ENCODE assay signal across 1 fruit fly cellular context in the genomic region with DNA sequence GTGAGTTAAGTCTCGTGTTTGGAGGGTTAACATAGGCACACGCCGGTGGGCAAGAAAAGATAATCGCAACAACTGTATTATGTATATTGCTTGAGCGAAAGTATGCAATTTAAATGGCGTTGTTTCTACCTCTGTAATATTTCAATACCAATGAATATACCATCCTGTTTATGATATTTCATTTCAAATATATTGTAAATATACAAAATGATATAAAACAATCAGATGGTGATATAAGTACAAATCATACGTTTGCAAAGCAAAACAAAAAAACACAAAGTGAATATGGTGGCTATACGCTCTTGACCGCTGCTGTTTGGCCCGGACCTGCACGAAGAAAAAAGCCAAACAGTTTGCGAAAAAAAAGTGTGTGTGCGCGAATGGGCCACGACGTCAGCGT.
TF ChIP-seq lines count a peak whose summit lies in the region.

No protein-coding gene starts in this region.

TF ChIP-seq in whole organism, embryonic, 481 proteins besides CTCF, POLR2A, EP300 and RAD21 (continued from another document):
- TF ChIP-seq CG4854 (GFP tag; optimal IDR thresholded peaks at IDR 0.05; lab: Kevin White, UChicago), result peak; percentile 19
- no peak for TF ChIP-seq da (GFP tag; optimal IDR thresholded peaks at IDR 0.05; lab: Kevin White, UChicago)
- peak; percentile 29 for TF ChIP-seq CG18011 (GFP tag; optimal IDR thresholded peaks at IDR 0.05; lab: Kevin White, UChicago)
- peak; percentile 54; the same call in 1 of the 2 replicates for TF ChIP-seq CG14441 (GFP tag; IDR thresholded peaks at IDR 0.05; lab: Robert Waterston, UW)
- peak; percentile 46 for TF ChIP-seq Usf (GFP tag; optimal IDR thresholded peaks at IDR 0.05; lab: Kevin White, UChicago)
- TF ChIP-seq nmo (GFP tag; optimal IDR thresholded peaks at IDR 0.05; lab: Kevin White, UChicago), result peak; percentile 80
- TF ChIP-seq gsb-n (tag; optimal IDR thresholded peaks at IDR 0.05; lab: Kevin White, UChicago), result peak; percentile 2
- no peak for TF ChIP-seq Lhr (GFP tag; optimal IDR thresholded peaks at IDR 0.05; lab: Kevin White, UChicago)
- no peak for TF ChIP-seq CG31365 (tag; optimal IDR thresholded peaks at IDR 0.05; lab: Kevin White, UChicago)
- no peak for TF ChIP-seq Bdp1 (GFP tag; optimal IDR thresholded peaks at IDR 0.05; lab: Kevin White, UChicago)
- TF ChIP-seq CG7928 (GFP tag; optimal IDR thresholded peaks at IDR 0.05; lab: Kevin White, UChicago), result peak; percentile 11
- no peak for TF ChIP-seq Opbp (GFP tag; IDR thresholded peaks at IDR 0.05; lab: Robert Waterston, UW; ENCODE audit: partially characterized antibody)
- peak; percentile 55 for TF ChIP-seq az2 (GFP tag; optimal IDR thresholded peaks at IDR 0.05; lab: Kevin White, UChicago)
- TF ChIP-seq CG32767 (GFP tag; IDR thresholded peaks at IDR 0.05; lab: Robert Waterston, UW), result peak; percentile 71
- TF ChIP-seq mam (GFP tag; optimal IDR thresholded peaks at IDR 0.05; lab: Kevin White, UChicago), result peak; percentile 37
- no peak for TF ChIP-seq ftz-f1 (GFP tag; optimal IDR thresholded peaks at IDR 0.05; lab: Kevin White, UChicago)
- peak; percentile 74 for TF ChIP-seq CG13296 (GFP tag; optimal IDR thresholded peaks at IDR 0.05; lab: Kevin White, UChicago)
- TF ChIP-seq Camta (GFP tag; optimal IDR thresholded peaks at IDR 0.05; lab: Kevin White, UChicago), result peak; percentile 47
- peak; percentile 61 for TF ChIP-seq stc (GFP tag; IDR thresholded peaks at IDR 0.05; lab: Robert Waterston, UW)
- peak; percentile 65 for TF ChIP-seq Ptx1 (GFP tag; IDR thresholded peaks at IDR 0.05; lab: Robert Waterston, UW)
- TF ChIP-seq CG7839 (tag; optimal IDR thresholded peaks at IDR 0.05; lab: Kevin White, UChicago), result peak; percentile 85
- TF ChIP-seq prd (optimal IDR thresholded peaks at IDR 0.05; lab: Kevin White, UChicago), result no peak
- TF ChIP-seq prd (GFP tag; IDR thresholded peaks at IDR 0.05; lab: Robert Waterston, UW), result peak; percentile 65
- no peak for TF ChIP-seq wek (GFP tag; optimal IDR thresholded peaks at IDR 0.05; lab: Kevin White, UChicago)
- peak; percentile 22; the same call in 1 of the 2 replicates for TF ChIP-seq Nf-YA (GFP tag; IDR thresholded peaks at IDR 0.05; lab: Robert Waterston, UW)
- peak; percentile 34 for TF ChIP-seq zen (tag; optimal IDR thresholded peaks at IDR 0.05; lab: Kevin White, UChicago)
- peak; percentile 58 for TF ChIP-seq CG9817 (tag; optimal IDR thresholded peaks at IDR 0.05; lab: Kevin White, UChicago)
- TF ChIP-seq CG1233 (GFP tag; optimal IDR thresholded peaks at IDR 0.05; lab: Kevin White, UChicago), result peak; percentile 54
- TF ChIP-seq YL-1 (GFP tag; optimal IDR thresholded peaks at IDR 0.05; lab: Kevin White, UChicago), result peak; percentile 8
- no peak for TF ChIP-seq CG7786 (GFP tag; optimal IDR thresholded peaks at IDR 0.05; lab: Kevin White, UChicago)
- TF ChIP-seq otp (GFP tag; IDR thresholded peaks at IDR 0.05; lab: Robert Waterston, UW), result 0 out of 3 replicates have a peak, but pooled peaks have one; percentile 8
- no peak for TF ChIP-seq tll (GFP tag; optimal IDR thresholded peaks at IDR 0.05; lab: Kevin White, UChicago)
- TF ChIP-seq CG4360 (GFP tag; IDR thresholded peaks at IDR 0.05; lab: Robert Waterston, UW), result no peak
- TF ChIP-seq exex (tag; optimal IDR thresholded peaks at IDR 0.05; lab: Kevin White, UChicago), result peak; percentile 26
- peak; percentile 38 for TF ChIP-seq CG12104 (GFP tag; optimal IDR thresholded peaks at IDR 0.05; lab: Kevin White, UChicago)
- TF ChIP-seq PHDP (tag; optimal IDR thresholded peaks at IDR 0.05; lab: Kevin White, UChicago), result peak; percentile 80
- TF ChIP-seq B-H2 (GFP tag; optimal IDR thresholded peaks at IDR 0.05; lab: Kevin White, UChicago), result no peak
- peak; percentile 43 for TF ChIP-seq onecut (GFP tag; IDR thresholded peaks at IDR 0.05; lab: Robert Waterston, UW)
- peak; percentile 30 for TF ChIP-seq CG6683 (GFP tag; optimal IDR thresholded peaks at IDR 0.05; lab: Kevin White, UChicago)
- no peak for TF ChIP-seq CG32772 (GFP tag; IDR thresholded peaks at IDR 0.05; lab: Robert Waterston, UW)
- no peak for TF ChIP-seq cad (GFP tag; optimal IDR thresholded peaks at IDR 0.05; lab: Kevin White, UChicago)
- TF ChIP-seq CG2712 (tag; optimal IDR thresholded peaks at IDR 0.05; lab: Kevin White, UChicago), result peak; percentile 76
- no peak for TF ChIP-seq Bteb2 (GFP tag; optimal IDR thresholded peaks at IDR 0.05; lab: Kevin White, UChicago)
- TF ChIP-seq ara (GFP tag; IDR thresholded peaks at IDR 0.05; lab: Robert Waterston, UW), result no peak
- peak; percentile 66 for TF ChIP-seq CG10979 (tag; optimal IDR thresholded peaks at IDR 0.05; lab: Kevin White, UChicago)
- TF ChIP-seq B-H1 (GFP tag; IDR thresholded peaks at IDR 0.05; lab: Robert Waterston, UW), result peak; percentile 49; the same call in 2 of the 3 replicates
- no peak for TF ChIP-seq CG8944 (GFP tag; optimal IDR thresholded peaks at IDR 0.05; lab: Kevin White, UChicago)
- TF ChIP-seq grn (GFP tag; optimal IDR thresholded peaks at IDR 0.05; lab: Kevin White, UChicago), result no peak
- no peak for TF ChIP-seq CG33213 (GFP tag; optimal IDR thresholded peaks at IDR 0.05; lab: Kevin White, UChicago)
- TF ChIP-seq CG8765 (GFP tag; IDR thresholded peaks at IDR 0.05; lab: Robert Waterston, UW), result no peak
- TF ChIP-seq sna (GFP tag; IDR thresholded peaks at IDR 0.05; lab: Robert Waterston, UW; ENCODE audit: partially characterized antibody), result no peak
- TF ChIP-seq CG13287 (GFP tag; IDR thresholded peaks at IDR 0.05; lab: Robert Waterston, UW; ENCODE audit: partially characterized antibody), result no peak
- TF ChIP-seq fru (optimal IDR thresholded peaks at IDR 0.05; lab: Kevin White, UChicago), result no peak
- peak; percentile 51 for TF ChIP-seq CG10366 (GFP tag; IDR thresholded peaks at IDR 0.05; lab: Robert Waterston, UW)
- TF ChIP-seq Rx (GFP tag; IDR thresholded peaks at IDR 0.05; lab: Robert Waterston, UW), result 0 out of 2 replicates have a peak, but pooled peaks have one; percentile 4
- TF ChIP-seq cas (GFP tag; IDR thresholded peaks at IDR 0.05; lab: Robert Waterston, UW), result no peak
- peak; percentile 68 for TF ChIP-seq CG13775 (GFP tag; optimal IDR thresholded peaks at IDR 0.05; lab: Kevin White, UChicago)
- TF ChIP-seq CG10543 (GFP tag; optimal IDR thresholded peaks at IDR 0.05; lab: Kevin White, UChicago), result no peak
- peak; percentile 65 for TF ChIP-seq ase (GFP tag; IDR thresholded peaks at IDR 0.05; lab: Robert Waterston, UW)
- TF ChIP-seq Hr39 (optimal IDR thresholded peaks at IDR 0.05; lab: Kevin White, UChicago), result no peak
- no peak for TF ChIP-seq CG2129 (GFP tag; IDR thresholded peaks at IDR 0.05; lab: Robert Waterston, UW; ENCODE audit: partially characterized antibody)
- TF ChIP-seq BtbVII (GFP tag; optimal IDR thresholded peaks at IDR 0.05; lab: Kevin White, UChicago), result peak; percentile 79
- TF ChIP-seq CG7372 (GFP tag; IDR thresholded peaks at IDR 0.05; lab: Robert Waterston, UW), result peak; percentile 43; the same call in 1 of the 2 replicates
- no peak for TF ChIP-seq Lpt (GFP tag; optimal IDR thresholded peaks at IDR 0.05; lab: Kevin White, UChicago)
- TF ChIP-seq CG11504 (tag; optimal IDR thresholded peaks at IDR 0.05; lab: Kevin White, UChicago), result peak; percentile 83
- peak; percentile 70 for TF ChIP-seq CG10209 (GFP tag; optimal IDR thresholded peaks at IDR 0.05; lab: Kevin White, UChicago)
- TF ChIP-seq CG6765 (GFP tag; optimal IDR thresholded peaks at IDR 0.05; lab: Kevin White, UChicago), result peak; percentile 63
- no peak for TF ChIP-seq CG3838 (GFP tag; optimal IDR thresholded peaks at IDR 0.05; lab: Kevin White, UChicago)
- peak in 1 of 2 experiments; percentile 21 for TF ChIP-seq chif (GFP tag; optimal IDR thresholded peaks at IDR 0.05; lab: Kevin White, UChicago)
- TF ChIP-seq CG2120 (GFP tag; optimal IDR thresholded peaks at IDR 0.05; lab: Kevin White, UChicago), result peak; percentile 69
- TF ChIP-seq D (optimal IDR thresholded peaks at IDR 0.05; lab: Kevin White, UChicago), result no peak
- TF ChIP-seq D (GFP tag; optimal IDR thresholded peaks at IDR 0.05; lab: Kevin White, UChicago), result peak; percentile 59
- peak; percentile 1 for TF ChIP-seq nerfin-1 (tag; optimal IDR thresholded peaks at IDR 0.05; lab: Kevin White, UChicago)
- TF ChIP-seq gsb (GFP tag; IDR thresholded peaks at IDR 0.05; lab: Robert Waterston, UW), result 0 out of 2 replicates have a peak, but pooled peaks have one; percentile 27
- TF ChIP-seq nau (GFP tag; optimal IDR thresholded peaks at IDR 0.05; lab: Kevin White, UChicago), result peak; percentile 73
- no peak for TF ChIP-seq CG4282 (GFP tag; optimal IDR thresholded peaks at IDR 0.05; lab: Kevin White, UChicago)
- TF ChIP-seq rib (GFP tag; IDR thresholded peaks at IDR 0.05; lab: Robert Waterston, UW), result no peak
- TF ChIP-seq gfzf (GFP tag; optimal IDR thresholded peaks at IDR 0.05; lab: Kevin White, UChicago), result no peak
- no peak for TF ChIP-seq Sry-δ (GFP tag; optimal IDR thresholded peaks at IDR 0.05; lab: Kevin White, UChicago)
- TF ChIP-seq pnt (GFP tag; optimal IDR thresholded peaks at IDR 0.05; lab: Kevin White, UChicago), result no peak
- peak; percentile 47 for TF ChIP-seq Hsf (GFP tag; optimal IDR thresholded peaks at IDR 0.05; lab: Kevin White, UChicago)
- TF ChIP-seq disco-r (GFP tag; optimal IDR thresholded peaks at IDR 0.05; lab: Kevin White, UChicago), result no peak
- TF ChIP-seq CG5245 (GFP tag; optimal IDR thresholded peaks at IDR 0.05; lab: Kevin White, UChicago), result no peak
- peak; percentile 34; the same call in 1 of the 2 replicates for TF ChIP-seq sens-2 (GFP tag; IDR thresholded peaks at IDR 0.05; lab: Robert Waterston, UW)
- TF ChIP-seq row (GFP tag; IDR thresholded peaks at IDR 0.05; lab: Robert Waterston, UW), result peak; percentile 65; the same call in 2 of the 3 replicates
- peak; percentile 21 for TF ChIP-seq CG13123 (GFP tag; optimal IDR thresholded peaks at IDR 0.05; lab: Kevin White, UChicago)
- 0 out of 2 replicates have a peak, but pooled peaks have one; percentile 37 for TF ChIP-seq CG4404 (GFP tag; IDR thresholded peaks at IDR 0.05; lab: Robert Waterston, UW)
- TF ChIP-seq CG2116 (GFP tag; optimal IDR thresholded peaks at IDR 0.05; lab: Kevin White, UChicago), result no peak
- peak; percentile 54 for TF ChIP-seq vvl (GFP tag; IDR thresholded peaks at IDR 0.05; lab: Robert Waterston, UW)
- TF ChIP-seq CHES-1-like (GFP tag; optimal IDR thresholded peaks at IDR 0.05; lab: Kevin White, UChicago), result no peak
- peak; percentile 58 for TF ChIP-seq ranshi (GFP tag; IDR thresholded peaks at IDR 0.05; lab: Robert Waterston, UW)
- TF ChIP-seq gcm (GFP tag; optimal IDR thresholded peaks at IDR 0.05; lab: Kevin White, UChicago), result no peak
- no peak for TF ChIP-seq mld (GFP tag; IDR thresholded peaks at IDR 0.05; lab: Robert Waterston, UW; ENCODE audit: partially characterized antibody)
- TF ChIP-seq CG6254 (GFP tag; optimal IDR thresholded peaks at IDR 0.05; lab: Kevin White, UChicago), result no peak
- peak; percentile 36 for TF ChIP-seq CG30431 (GFP tag; optimal IDR thresholded peaks at IDR 0.05; lab: Kevin White, UChicago)
- TF ChIP-seq dpn (GFP tag; optimal IDR thresholded peaks at IDR 0.05; lab: Kevin White, UChicago), result peak; percentile 31 to 60
- peak; percentile 1 for TF ChIP-seq Vsx1 (GFP tag; optimal IDR thresholded peaks at IDR 0.05; lab: Kevin White, UChicago)
- TF ChIP-seq MTF-1 (GFP tag; optimal IDR thresholded peaks at IDR 0.05; lab: Kevin White, UChicago; ENCODE audit: borderline replicate concordance), result no peak
- TF ChIP-seq CG14860 (GFP tag; IDR thresholded peaks at IDR 0.05; lab: Robert Waterston, UW; ENCODE audit: partially characterized antibody), result no peak
- TF ChIP-seq corto (GFP tag; optimal IDR thresholded peaks at IDR 0.05; lab: Kevin White, UChicago), result peak; percentile 81
- peak; percentile 51 for TF ChIP-seq esg (GFP tag; conservative IDR thresholded peaks at IDR 0.05; lab: Robert Waterston, UW)
- no peak for TF ChIP-seq CG14965 (GFP tag; optimal IDR thresholded peaks at IDR 0.05; lab: Kevin White, UChicago; ENCODE audit: borderline replicate concordance)
- peak; percentile 19 for TF ChIP-seq jing (GFP tag; optimal IDR thresholded peaks at IDR 0.05; lab: Kevin White, UChicago)
- TF ChIP-seq fd96Cb (tag; optimal IDR thresholded peaks at IDR 0.05; lab: Kevin White, UChicago), result peak; percentile 69
- TF ChIP-seq oc (tag; optimal IDR thresholded peaks at IDR 0.05; lab: Kevin White, UChicago), result peak; percentile 48
- peak; percentile 36 for TF ChIP-seq CG10654 (GFP tag; optimal IDR thresholded peaks at IDR 0.05; lab: Kevin White, UChicago)
- TF ChIP-seq CG11723 (GFP tag; optimal IDR thresholded peaks at IDR 0.05; lab: Kevin White, UChicago), result peak; percentile 49
- no peak for TF ChIP-seq chm (GFP tag; IDR thresholded peaks at IDR 0.05; lab: Robert Waterston, UW)
- TF ChIP-seq org-1 (GFP tag; optimal IDR thresholded peaks at IDR 0.05; lab: Kevin White, UChicago), result peak; percentile 68
- 0 out of 2 replicates have a peak, but pooled peaks have one; percentile 24 for TF ChIP-seq ap (GFP tag; IDR thresholded peaks at IDR 0.05; lab: Robert Waterston, UW)
- TF ChIP-seq dimm (GFP tag; IDR thresholded peaks at IDR 0.05; lab: Robert Waterston, UW), result 0 out of 2 replicates have a peak, but pooled peaks have one; percentile 3
- TF ChIP-seq CG10959 (GFP tag; IDR thresholded peaks at IDR 0.05; lab: Robert Waterston, UW), result no peak
- no peak for TF ChIP-seq CG8478 (optimal IDR thresholded peaks at IDR 0.05; lab: Kevin White, UChicago)
- peak; percentile 1 for TF ChIP-seq tup (GFP tag; optimal IDR thresholded peaks at IDR 0.05; lab: Kevin White, UChicago)
- peak; percentile 42; the same call in 1 of the 2 replicates for TF ChIP-seq H2.0 (GFP tag; IDR thresholded peaks at IDR 0.05; lab: Robert Waterston, UW)
- no peak for TF ChIP-seq NFAT (GFP tag; IDR thresholded peaks at IDR 0.05; lab: Robert Waterston, UW)
- peak; percentile 56 for TF ChIP-seq CG16815 (GFP tag; optimal IDR thresholded peaks at IDR 0.05; lab: Kevin White, UChicago)
- no peak for TF ChIP-seq sima (GFP tag; optimal IDR thresholded peaks at IDR 0.05; lab: Kevin White, UChicago)
- TF ChIP-seq peb (GFP tag; IDR thresholded peaks at IDR 0.05; lab: Robert Waterston, UW), result no peak
- peak; percentile 81 for TF ChIP-seq sens (GFP tag; lab: Kevin White, UChicago)
- TF ChIP-seq Jarid2 (GFP tag; optimal IDR thresholded peaks at IDR 0.05; lab: Kevin White, UChicago), result peak; percentile 42
- TF ChIP-seq CG7745 (tag; optimal IDR thresholded peaks at IDR 0.05; lab: Kevin White, UChicago), result no peak
- TF ChIP-seq cg (GFP tag; optimal IDR thresholded peaks at IDR 0.05; lab: Kevin White, UChicago), result no peak
